Worm (Caenorhabditis elegans) whole organism, L2 larva: ENCODE data around the gene elmd-1.

Source experiments
- elt-1 ChIP-seq: fragments of 150-350 bp; optimal IDR thresholded peaks from 2 replicates; lab custom pipeline; 2014; ENCODE audit warnings: missing biosample characterization, missing genetic modification characterization
- lin-39 ChIP-seq: fragments of 150-350 bp; optimal IDR thresholded peaks from 2 replicates; lab custom pipeline; 2014; ENCODE audit warnings: missing biosample characterization, missing genetic modification reagents, missing genetic modification characterization
- mdl-1 ChIP-seq, 2 experiments: fragments of 150-350 bp in 1 of 2; sonication (generic microtip) in 1 of 2; optimal IDR thresholded peaks; 2 replicates each; lab custom pipeline; 2017; ENCODE audit warnings: missing biosample characterization in 2 of 2, missing genetic modification characterization in 2 of 2

ce11 chrIII:3405535-3405934 is 15.8 kb downstream of the elmd-1 start, which contains the start of gene golg-4:
- TF ChIP-seq elt-1 (tag; lab: Kevin White, UChicago) (no peak), lin-39 (no peak), mdl-1 (tag; optimal IDR thresholded peaks at IDR 0.05; lab: Kevin White, UChicago) (no peak)
